Fruit fly (Drosophila melanogaster) whole organism, embryonic: Measurements from ENCODE around the gene SMC6.

Experiments
- Blimp-1 ChIP-seq: fragments of 200-800 bp; sonication (Bioruptor generic); optimal IDR thresholded peaks from 3 replicates; lab custom pipeline; 2018; ENCODE audit warnings: missing biosample characterization, missing genetic modification characterization, mild to moderate bottlenecking, moderate library complexity, missing genetic modification reagents
- CG1024 ChIP-seq: fragments of 200-800 bp; sonication (Bioruptor generic); IDR thresholded peaks from 2 replicates; pipeline ENCODE4 v1.3.6; 2022; ENCODE audit warnings: missing biosample characterization, missing genetic modification characterization
- CG1602 ChIP-seq: fragments of 200-800 bp; sonication (Bioruptor generic); optimal IDR thresholded peaks from 3 replicates; lab custom pipeline; 2016; ENCODE audit warnings: missing biosample characterization, missing genetic modification characterization
- CG17361 ChIP-seq: fragments of 200-800 bp; sonication (Bioruptor generic); IDR thresholded peaks from 3 replicates; pipeline ENCODE4 v1.3.6; 2022; ENCODE audit warnings: missing biosample characterization, missing genetic modification characterization
- CG17568 ChIP-seq: fragments of 200-800 bp; sonication (Bioruptor generic); optimal IDR thresholded peaks from 2 replicates; lab custom pipeline; 2018; ENCODE audit warnings: missing biosample characterization, mild to moderate bottlenecking, missing genetic modification characterization, moderate library complexity
- CG3065 ChIP-seq: fragments of 200-800 bp; sonication (Bioruptor generic); optimal IDR thresholded peaks from 2 replicates; lab custom pipeline; 2016; ENCODE audit warnings: missing biosample characterization, missing genetic modification characterization
- CG31365 ChIP-seq: fragments of 200-800 bp; sonication (Bioruptor generic); optimal IDR thresholded peaks from 2 replicates; lab custom pipeline; 2018; ENCODE audit warnings: missing biosample characterization, mild to moderate bottlenecking, missing genetic modification characterization
- CG32532 ChIP-seq: fragments of 200-800 bp; sonication (Bioruptor generic); IDR thresholded peaks from 2 replicates; pipeline ENCODE4 v1.3.6; 2022; ENCODE audit warnings: missing biosample characterization, missing genetic modification characterization
- CG34376 ChIP-seq: fragments of 200-800 bp; sonication (Bioruptor generic); optimal IDR thresholded peaks from 2 replicates; lab custom pipeline; 2018; ENCODE audit warnings: missing biosample characterization, mild to moderate bottlenecking, missing genetic modification characterization
- CG42726 ChIP-seq: fragments of 200-800 bp; sonication (Bioruptor generic); IDR thresholded peaks from 2 replicates; pipeline ENCODE4 v1.3.6; 2022; ENCODE audit warnings: missing biosample characterization, missing genetic modification characterization; ENCODE audit not compliant: partially characterized antibody
- CG4360 ChIP-seq: fragments of 200-800 bp; sonication (Bioruptor generic); IDR thresholded peaks from 2 replicates; pipeline ENCODE4 v1.3.6; 2022; ENCODE audit warnings: missing biosample characterization, missing genetic modification characterization
- CG4730 ChIP-seq: fragments of 200-800 bp; sonication (Bioruptor generic); IDR thresholded peaks from 2 replicates; pipeline ENCODE4 v1.3.6; 2022; ENCODE audit warnings: missing biosample characterization, missing genetic modification characterization
- CG5180 ChIP-seq: fragments of 200-800 bp; sonication (Bioruptor generic); optimal IDR thresholded peaks from 3 replicates; lab custom pipeline; 2017; ENCODE audit warnings: missing biosample characterization, missing genetic modification characterization, mild to moderate bottlenecking, moderate library complexity, missing genetic modification reagents
- CG6683 ChIP-seq: fragments of 200-800 bp; sonication (Bioruptor generic); optimal IDR thresholded peaks from 2 replicates; lab custom pipeline; 2017; ENCODE audit warnings: missing biosample characterization, mild to moderate bottlenecking, missing genetic modification characterization, missing genetic modification reagents
- CG7556 ChIP-seq: fragments of 200-800 bp; sonication (Bioruptor generic); optimal IDR thresholded peaks from 2 replicates; lab custom pipeline; 2017; ENCODE audit warnings: missing biosample characterization, mild to moderate bottlenecking, missing genetic modification characterization
- CG7786 ChIP-seq: fragments of 200-800 bp; sonication (Bioruptor generic); optimal IDR thresholded peaks from 2 replicates; lab custom pipeline; 2016; ENCODE audit warnings: missing biosample characterization, missing genetic modification characterization
- CG9876 ChIP-seq: fragments of 200-800 bp; sonication (Bioruptor generic); optimal IDR thresholded peaks from 2 replicates; lab custom pipeline; 2016; ENCODE audit warnings: missing biosample characterization, missing genetic modification characterization
- Camta ChIP-seq: fragments of 200-800 bp; sonication (Bioruptor generic); optimal IDR thresholded peaks from 2 replicates; lab custom pipeline; 2016; ENCODE audit warnings: missing biosample characterization, missing genetic modification characterization
- Dad ChIP-seq: fragments of 200-800 bp; sonication (Bioruptor generic); optimal IDR thresholded peaks from 3 replicates; lab custom pipeline; 2016; ENCODE audit warnings: missing biosample characterization, missing genetic modification characterization
- Dbx ChIP-seq: fragments of 200-800 bp; sonication (Bioruptor generic); IDR thresholded peaks from 3 replicates; pipeline ENCODE4 v1.3.6; 2022; ENCODE audit warnings: missing biosample characterization, missing genetic modification characterization
- Dll ChIP-seq: fragments of 200-800 bp; sonication (Bioruptor generic); IDR thresholded peaks from 4 replicates; pipeline ENCODE4 v1.3.6; 2022; ENCODE audit warnings: missing biosample characterization, missing genetic modification characterization; ENCODE audit not compliant: partially characterized antibody
- Eip74EF ChIP-seq, 2 experiments: fragments of 200-800 bp in 1 of 2; fragments of >200 bp in 1 of 2; sonication (Bioruptor generic) in 1 of 2; optimal IDR thresholded peaks; 2 replicates each; lab custom pipeline; 2017 to 2019; ENCODE audit warnings: missing biosample characterization in 2 of 2, missing genetic modification characterization in 2 of 2, mild to moderate bottlenecking in 1 of 2, moderate library complexity in 1 of 2
- Jarid2 ChIP-seq: fragments of 200-800 bp; sonication (Bioruptor generic); optimal IDR thresholded peaks from 3 replicates; lab custom pipeline; 2017; ENCODE audit warnings: mild to moderate bottlenecking, missing biosample characterization, missing genetic modification reagents, missing genetic modification characterization
- Kr ChIP-seq: fragments of 200-800 bp; sonication (Bioruptor generic); optimal IDR thresholded peaks from 2 replicates; lab custom pipeline; 2017; ENCODE audit warnings: missing biosample characterization, mild to moderate bottlenecking, missing genetic modification characterization
- Max ChIP-seq: fragments of 200-800 bp; sonication (Bioruptor generic); optimal IDR thresholded peaks from 2 replicates; lab custom pipeline; 2016; ENCODE audit warnings: missing biosample characterization, mild to moderate bottlenecking, missing genetic modification characterization
- Pdp1 ChIP-seq, 2 experiments: fragments of 200-800 bp; sonication (Bioruptor generic); optimal IDR thresholded peaks; 3 replicates each; lab custom pipeline; 2016; ENCODE audit warnings: missing biosample characterization in 2 of 2, missing genetic modification characterization in 2 of 2, mild to moderate bottlenecking in 1 of 2, moderate library complexity in 1 of 2
- Poxn ChIP-seq: fragments of 200-800 bp; sonication (Bioruptor generic); IDR thresholded peaks from 2 replicates; pipeline ENCODE4 v1.3.6; 2022; ENCODE audit warnings: missing biosample characterization, missing genetic modification characterization
- Xbp1 ChIP-seq: fragments of 200-800 bp; sonication (Bioruptor generic); optimal IDR thresholded peaks from 3 replicates; lab custom pipeline; 2016; ENCODE audit warnings: missing biosample characterization, mild to moderate bottlenecking, missing genetic modification characterization
- bigmax ChIP-seq: fragments of 200-800 bp; sonication (Bioruptor generic); optimal IDR thresholded peaks from 2 replicates; lab custom pipeline; 2018; ENCODE audit warnings: missing biosample characterization, mild to moderate bottlenecking, missing genetic modification characterization
- cg ChIP-seq: fragments of 200-800 bp; sonication (Bioruptor generic); optimal IDR thresholded peaks from 3 replicates; lab custom pipeline; 2019; ENCODE audit warnings: missing biosample characterization, mild to moderate bottlenecking, missing genetic modification characterization, moderate library complexity
- crp ChIP-seq, 2 experiments: fragments of 200-800 bp; sonication (Bioruptor generic); optimal IDR thresholded peaks; 2 replicates in 1 of 2; 3 replicates in 1 of 2; lab custom pipeline; 2017; ENCODE audit warnings: missing biosample characterization in 2 of 2, missing genetic modification characterization in 2 of 2, mild to moderate bottlenecking in 1 of 2, moderate library complexity in 1 of 2
- ems ChIP-seq: fragments of 200-800 bp; sonication (Bioruptor generic); optimal IDR thresholded peaks from 3 replicates; lab custom pipeline; 2016; ENCODE audit warnings: missing biosample characterization, missing genetic modification characterization
- grau ChIP-seq: fragments of 200-800 bp; optimal IDR thresholded peaks from 3 replicates; lab custom pipeline; 2019; ENCODE audit warnings: missing biosample characterization, mild to moderate bottlenecking, missing genetic modification characterization, moderate library complexity
- her ChIP-seq: fragments of 200-800 bp; sonication (Bioruptor generic); optimal IDR thresholded peaks from 2 replicates; lab custom pipeline; 2016; ENCODE audit warnings: missing biosample characterization, missing genetic modification characterization
- mirr ChIP-seq: fragments of 200-800 bp; sonication (Bioruptor generic); optimal IDR thresholded peaks from 3 replicates; lab custom pipeline; 2018; ENCODE audit warnings: missing biosample characterization, mild to moderate bottlenecking, missing genetic modification characterization
- pan ChIP-seq, 4 experiments: fragments of >200 bp in 3 of 4; fragments of 200-800 bp in 1 of 4; sonication (Bioruptor generic) in 1 of 4; optimal IDR thresholded peaks in 3 of 4; IDR thresholded peaks in 1 of 4; 2 replicates each; pipeline versions ENCODE4 v1.3.6 to Lab custom; 2017 to 2022; ENCODE audit warnings: missing biosample characterization in 2 of 4, missing genetic modification characterization in 2 of 4, mixed read lengths in 1 of 4
- pho ChIP-seq: fragments of 200-800 bp; sonication (Bioruptor generic); optimal IDR thresholded peaks from 2 replicates; lab custom pipeline; 2016; ENCODE audit warnings: missing biosample characterization, missing genetic modification characterization
- pros ChIP-seq: fragments of 200-800 bp; sonication (Bioruptor generic); optimal IDR thresholded peaks from 3 replicates; lab custom pipeline; 2019; ENCODE audit warnings: missing biosample characterization, mild to moderate bottlenecking, missing genetic modification characterization, moderate library complexity
- row ChIP-seq: fragments of 200-800 bp; sonication (Bioruptor generic); IDR thresholded peaks from 3 replicates; pipeline ENCODE4 v1.3.6; 2022; ENCODE audit warnings: missing biosample characterization, missing genetic modification characterization
- sr ChIP-seq: fragments of 200-800 bp; sonication (Bioruptor generic); IDR thresholded peaks from 3 replicates; pipeline ENCODE4 v1.3.6; 2022; ENCODE audit warnings: missing biosample characterization, missing genetic modification characterization
- sug ChIP-seq: fragments of 200-800 bp; optimal IDR thresholded peaks from 2 replicates; lab custom pipeline; 2019; ENCODE audit warnings: missing biosample characterization, mild to moderate bottlenecking, missing genetic modification characterization, moderate library complexity
- twi ChIP-seq: fragments of 200-800 bp; optimal IDR thresholded peaks from 2 replicates; lab custom pipeline; 2019; ENCODE audit warnings: missing biosample characterization, mild to moderate bottlenecking, missing genetic modification characterization, moderate library complexity
- usp ChIP-seq: fragments of >200 bp; optimal IDR thresholded peaks from 2 replicates; lab custom pipeline; 2017; ENCODE audit warnings: missing biosample characterization, missing genetic modification characterization
- vvl ChIP-seq: fragments of 200-800 bp; sonication (Bioruptor generic); IDR thresholded peaks from 2 replicates; pipeline ENCODE4 v1.3.6; 2022; ENCODE audit warnings: missing biosample characterization, missing genetic modification characterization
- wor ChIP-seq: fragments of 200-800 bp; sonication (Bioruptor generic); IDR thresholded peaks from 2 replicates; pipeline ENCODE4 v1.3.6; 2022; ENCODE audit warnings: missing biosample characterization, missing genetic modification characterization

The SMC6 gene

dm6 chr3R:24218565-24218964 is 25.3 kb upstream of the SMC6 start, which contains the start of gene CG17786 (continued):
- TF ChIP-seq CG6683 (GFP tag; lab: Kevin White, UChicago) (no peak), sr (0 out of 3 replicates have a peak, but pooled peaks have one; percentile 22), Max (GFP tag; lab: Kevin White, UChicago) (no peak), CG3065 (no peak), CG42726 (GFP tag; lab: Robert Waterston, UW) (peak; percentile 26; the same call in 1 of the 2 replicates), Eip74EF (GFP tag; optimal IDR thresholded peaks at IDR 0.05; lab: Kevin White, UChicago) (peak in 1 of 2 experiments; percentile 27), crp (GFP tag; optimal IDR thresholded peaks at IDR 0.05; lab: Kevin White, UChicago) (peak in 1 of 2 experiments; percentile 41), Pdp1 (GFP tag; optimal IDR thresholded peaks at IDR 0.05; lab: Kevin White, UChicago) (peak in 1 of 2 experiments; percentile 54), cg (GFP tag; lab: Kevin White, UChicago) (no peak), CG31365 (no peak), pho (GFP tag; lab: Kevin White, UChicago) (no peak), her (peak; percentile 48), Jarid2 (GFP tag; lab: Kevin White, UChicago) (peak; percentile 82), sug (tag; lab: Kevin White, UChicago) (no peak), CG9876 (GFP tag; lab: Kevin White, UChicago) (no peak)

dm6 chr3R:24216017-24216416 is 22.8 kb upstream of the SMC6 start:
- TF ChIP-seq Kr (no peak), Blimp-1 (GFP tag; lab: Kevin White, UChicago) (peak; percentile 94), pros (GFP tag; lab: Kevin White, UChicago) (peak; percentile 68), Dad (GFP tag; lab: Kevin White, UChicago) (no peak)

dm6 chr3R:24213644-24214043 is 20.4 kb upstream of the SMC6 start:
- TF ChIP-seq Dll (0 out of 4 replicates have a peak, but pooled peaks have one; percentile 8), Dbx (GFP tag; lab: Robert Waterston, UW) (no peak), Poxn (no peak), CG4360 (GFP tag; lab: Robert Waterston, UW) (peak; percentile 66), twi (tag; lab: Kevin White, UChicago) (peak; percentile 54), grau (no peak), CG1024 (GFP tag; lab: Robert Waterston, UW) (no peak), usp (GFP tag; lab: Kevin White, UChicago) (no peak), pan (optimal IDR thresholded peaks at IDR 0.05; lab: Kevin White, UChicago) (no peak), pan (GFP tag; optimal IDR thresholded peaks at IDR 0.05 in 1 of 2, IDR thresholded peaks at IDR 0.05 in 1 of 2) (peak in 1 of 2 experiments; percentile 26), mirr (no peak), vvl (GFP tag; lab: Robert Waterston, UW) (peak; percentile 19; the same call in 1 of the 2 replicates), CG1602 (no peak), CG32532 (GFP tag; lab: Robert Waterston, UW) (0 out of 2 replicates have a peak, but pooled peaks have one; percentile 12)

dm6 chr3R:24206341-24207114 is 13.3 kb upstream of the SMC6 start:
- no peak for TF ChIP-seq CG7786 (GFP tag; lab: Kevin White, UChicago)
- TF ChIP-seq CG5180 = peak; percentile 31
- 0 out of 3 replicates have a peak, but pooled peaks have one; percentile 42 for TF ChIP-seq CG17361 (GFP tag; lab: Robert Waterston, UW)
- TF ChIP-seq CG7556 (GFP tag; lab: Kevin White, UChicago) = peak; percentile 22
- peak; percentile 1 for TF ChIP-seq Camta (GFP tag; lab: Kevin White, UChicago)
- TF ChIP-seq Xbp1 (GFP tag; lab: Kevin White, UChicago) = peak; percentile 48
- TF ChIP-seq bigmax (GFP tag; lab: Kevin White, UChicago) = no peak
- TF ChIP-seq CG4730 = peak; percentile 6; the same call in 1 of the 2 replicates
- peak; percentile 56 for TF ChIP-seq row (GFP tag; lab: Robert Waterston, UW)
- no peak for TF ChIP-seq CG34376 (GFP tag; lab: Kevin White, UChicago)
- peak; percentile 33; the same call in 1 of the 2 replicates for TF ChIP-seq wor (GFP tag; lab: Robert Waterston, UW)
- TF ChIP-seq CG17568 = no peak
- TF ChIP-seq ems (GFP tag; lab: Kevin White, UChicago) = peak; percentile 38
